Worm (Caenorhabditis elegans): Measurements from ENCODE around the gene F56D6.11.

- TF ChIP-seq ama-1 (optimal IDR thresholded peaks at IDR 0.05) (no peak), fkh-10 (GFP tag; optimal IDR thresholded peaks at IDR 0.05) (no peak), jun-1 (tag; optimal IDR thresholded peaks at IDR 0.05) (no peak), nhr-76 (tag; optimal IDR thresholded peaks at IDR 0.05) (no peak), lin-39 (tag; optimal IDR thresholded peaks at IDR 0.05) (no peak), aly-2 (tag; optimal IDR thresholded peaks at IDR 0.05) (no peak), elt-1 (tag; optimal IDR thresholded peaks at IDR 0.05) (no peak), hmg-11 (tag; optimal IDR thresholded peaks at IDR 0.05) (no peak), elt-2 (tag; optimal IDR thresholded peaks at IDR 0.05) (no peak)
These were observed 29.3 kb downstream of the F56D6.11 start for ce11 chrIV:3876955-3877354.
